Worm (Caenorhabditis elegans) whole organism, mixed stage, embryonic: ENCODE results near the gene str-68.

Source experiments
- flh-1 ChIP-seq: fragments of 200-800 bp; sonication (Bioruptor generic); optimal IDR thresholded peaks from 2 replicates; lab custom pipeline; 2018; ENCODE audit warnings: mild to moderate bottlenecking, missing genetic modification characterization, moderate library complexity, missing compliant biosample characterization
- snpc-4 ChIP-seq: fragments of 150-350 bp; optimal IDR thresholded peaks from 2 replicates; lab custom pipeline; 2014; ENCODE audit warnings: missing biosample characterization, missing genetic modification characterization
- sptf-1 ChIP-seq: sonication (generic microtip); optimal IDR thresholded peaks from 2 replicates; lab custom pipeline; 2017; ENCODE audit warnings: mild to moderate bottlenecking, missing genetic modification characterization, moderate library complexity, missing compliant biosample characterization

ce11 chrV:3069101-3069500, 38.2 kb downstream of the str-68 start, which contains the start of gene str-40:
- no peak for TF ChIP-seq snpc-4 (tag; lab: Kevin White, UChicago)
- TF ChIP-seq sptf-1: no peak
- TF ChIP-seq flh-1 (GFP tag; lab: Kevin White, UChicago): no peak
